Fruit fly (Drosophila melanogaster): ENCODE results near the gene CG15601.

Gene CG15601

dm6 chrX:15712409-15712808 lies 2.0 kb downstream of the CG15601 start, which contains the start of gene HUWE1 (continued):
- peak; percentile 71 for TF ChIP-seq row (GFP tag; IDR thresholded peaks at IDR 0.05)
- TF ChIP-seq D19A (tag; optimal IDR thresholded peaks at IDR 0.05) = no peak
- no peak for TF ChIP-seq tgo (GFP tag; IDR thresholded peaks at IDR 0.05)
- TF ChIP-seq Bdp1 (GFP tag; optimal IDR thresholded peaks at IDR 0.05) = no peak
- TF ChIP-seq Awh (GFP tag; IDR thresholded peaks at IDR 0.05) = no peak
- TF ChIP-seq Sin3A (optimal IDR thresholded peaks at IDR 0.05) = no peak
- TF ChIP-seq Antp (GFP tag; optimal IDR thresholded peaks at IDR 0.05) = no peak
- TF ChIP-seq CG6254 (GFP tag; optimal IDR thresholded peaks at IDR 0.05) = no peak
- TF ChIP-seq Dp (GFP tag; optimal IDR thresholded peaks at IDR 0.05) = peak; percentile 68
- TF ChIP-seq croc (GFP tag; conservative IDR thresholded peaks at IDR 0.05) = no peak
- peak; percentile 10 for TF ChIP-seq CG9609 (GFP tag; optimal IDR thresholded peaks at IDR 0.05)
- TF ChIP-seq CG7271 (tag; optimal IDR thresholded peaks at IDR 0.05) = no peak
- peak; percentile 85 for TF ChIP-seq Sry-δ (GFP tag; optimal IDR thresholded peaks at IDR 0.05)
- TF ChIP-seq peb (GFP tag; IDR thresholded peaks at IDR 0.05) = no peak
- TF ChIP-seq so (GFP tag; IDR thresholded peaks at IDR 0.05) = no peak
- TF ChIP-seq HLH3B (GFP tag; IDR thresholded peaks at IDR 0.05) = no peak
- TF ChIP-seq CG2712 (tag; optimal IDR thresholded peaks at IDR 0.05) = peak; percentile 75
- no peak for TF ChIP-seq Sry-β (GFP tag; optimal IDR thresholded peaks at IDR 0.05)
- no peak for TF ChIP-seq CkIIα-i1 (GFP tag; IDR thresholded peaks at IDR 0.05)
- TF ChIP-seq CG16863 (GFP tag; optimal IDR thresholded peaks at IDR 0.05) = no peak
- TF ChIP-seq MESR4 (GFP tag; optimal IDR thresholded peaks at IDR 0.05) = peak; percentile 82
- TF ChIP-seq lola (GFP tag; optimal IDR thresholded peaks at IDR 0.05) = no peak
- no peak for TF ChIP-seq CG34422 (GFP tag; IDR thresholded peaks at IDR 0.05)
- peak; percentile 61 for TF ChIP-seq CG8924 (tag; optimal IDR thresholded peaks at IDR 0.05)
- no peak for TF ChIP-seq sr (GFP tag; IDR thresholded peaks at IDR 0.05)
- no peak for TF ChIP-seq CG13296 (GFP tag; optimal IDR thresholded peaks at IDR 0.05)
- no peak for TF ChIP-seq Camta (GFP tag; optimal IDR thresholded peaks at IDR 0.05)
- TF ChIP-seq CG15269 (tag; optimal IDR thresholded peaks at IDR 0.05) = no peak
- no peak for TF ChIP-seq Fer1 (GFP tag; optimal IDR thresholded peaks at IDR 0.05)
- TF ChIP-seq CG8359 (GFP tag; optimal IDR thresholded peaks at IDR 0.05; ENCODE audit: borderline replicate concordance) = no peak
- no peak for TF ChIP-seq CG34376 (GFP tag; optimal IDR thresholded peaks at IDR 0.05)
- TF ChIP-seq cg (GFP tag; optimal IDR thresholded peaks at IDR 0.05) = no peak
- TF ChIP-seq CG18619 (GFP tag; optimal IDR thresholded peaks at IDR 0.05) = no peak
- peak; percentile 43 for TF ChIP-seq HmgD (GFP tag; optimal IDR thresholded peaks at IDR 0.05)
- TF ChIP-seq CG14710 (tag; optimal IDR thresholded peaks at IDR 0.05) = peak; percentile 93
- no peak for TF ChIP-seq repo (GFP tag; optimal IDR thresholded peaks at IDR 0.05)
- peak; percentile 92 for TF ChIP-seq pzg (GFP tag; optimal IDR thresholded peaks at IDR 0.05)
- no peak for TF ChIP-seq kah (GFP tag; optimal IDR thresholded peaks at IDR 0.05)
- no peak for TF ChIP-seq CG10274 (GFP tag; optimal IDR thresholded peaks at IDR 0.05)
- no peak for TF ChIP-seq CG10366 (GFP tag; IDR thresholded peaks at IDR 0.05)
- TF ChIP-seq mirr (GFP tag; optimal IDR thresholded peaks at IDR 0.05) = no peak
- 0 out of 2 replicates have a peak, but pooled peaks have one; percentile 18 for TF ChIP-seq ssp (GFP tag; IDR thresholded peaks at IDR 0.05)
- no peak for TF ChIP-seq ERR (GFP tag; optimal IDR thresholded peaks at IDR 0.05)
- TF ChIP-seq CG7357 (GFP tag; IDR thresholded peaks at IDR 0.05) = no peak
- TF ChIP-seq onecut (GFP tag; IDR thresholded peaks at IDR 0.05) = no peak
- TF ChIP-seq CG10209 (GFP tag; optimal IDR thresholded peaks at IDR 0.05) = no peak
- no peak for TF ChIP-seq yki (optimal IDR thresholded peaks at IDR 0.05)
- TF ChIP-seq Dref (GFP tag; IDR thresholded peaks at IDR 0.05) = peak; percentile 82
- no peak for TF ChIP-seq CG3838 (GFP tag; optimal IDR thresholded peaks at IDR 0.05)
- no peak for TF ChIP-seq CG11398 (GFP tag; optimal IDR thresholded peaks at IDR 0.05)
- TF ChIP-seq bigmax (GFP tag; optimal IDR thresholded peaks at IDR 0.05) = no peak
- TF ChIP-seq tio (GFP tag; optimal IDR thresholded peaks at IDR 0.05) = no peak
- TF ChIP-seq tll (GFP tag; optimal IDR thresholded peaks at IDR 0.05) = peak in 1 of 2 experiments; percentile 9

Measured in whole organism, embryonic.